Worm (Caenorhabditis elegans): ENCODE results near the gene F41G3.10.

- no peak for TF ChIP-seq nhr-67 (tag; optimal IDR thresholded peaks at IDR 0.05)
- TF ChIP-seq ama-1 (optimal IDR thresholded peaks at IDR 0.05), result no peak
Measured at ce11 chrII:6754671-6755224, 5.4 kb upstream of the F41G3.10 start, which contains the start of the genes srx-95 and fis-1.

Data from whole organism, L3 larva.